Worm (Caenorhabditis elegans) whole organism, L2 larva: ENCODE measurements around the gene fbxa-184.

Source experiments
- Y55F3AM.14 ChIP-seq: fragments of 200-800 bp; sonication (Bioruptor generic); optimal IDR thresholded peaks from 2 replicates; lab custom pipeline; 2018; ENCODE audit warnings: mild to moderate bottlenecking, missing genetic modification characterization, missing compliant biosample characterization
- ZK546.5 ChIP-seq: sonication (generic microtip); optimal IDR thresholded peaks from 2 replicates; lab custom pipeline; 2017; ENCODE audit warnings: missing biosample characterization, missing genetic modification characterization
- alr-1 ChIP-seq: fragments of 150-350 bp; optimal IDR thresholded peaks from 2 replicates; lab custom pipeline; 2014; ENCODE audit warnings: missing biosample characterization, missing genetic modification characterization
- aly-2 ChIP-seq: fragments of 150-350 bp; optimal IDR thresholded peaks from 2 replicates; lab custom pipeline; 2014; ENCODE audit warnings: missing biosample characterization, missing genetic modification characterization
- ama-1 ChIP-seq: fragments of 150-350 bp; optimal IDR thresholded peaks from 2 replicates; lab custom pipeline; 2018; ENCODE audit warnings: inconsistent platforms
- blmp-1 ChIP-seq: sonication (generic microtip); optimal IDR thresholded peaks from 2 replicates; lab custom pipeline; 2017; ENCODE audit warnings: missing genetic modification characterization, mild to moderate bottlenecking, missing compliant biosample characterization, antibody characterized with exemption, moderate library complexity; ENCODE audit not compliant: insufficient read depth
- egl-27 ChIP-seq: sonication (generic microtip); optimal IDR thresholded peaks from 3 replicates; lab custom pipeline; 2017; ENCODE audit warnings: missing biosample characterization, missing genetic modification reagents, missing genetic modification characterization
- gmeb-1 ChIP-seq: fragments of 150-350 bp; optimal IDR thresholded peaks from 2 replicates; lab custom pipeline; 2014; ENCODE audit warnings: missing biosample characterization, missing genetic modification characterization
- nhr-11 ChIP-seq: fragments of 150-350 bp; optimal IDR thresholded peaks from 2 replicates; lab custom pipeline; 2014; ENCODE audit warnings: missing biosample characterization, missing genetic modification characterization
- snpc-4 ChIP-seq: fragments of 150-350 bp; optimal IDR thresholded peaks from 2 replicates; lab custom pipeline; 2014; ENCODE audit warnings: missing biosample characterization, missing genetic modification characterization
- unc-62 ChIP-seq: fragments of 150-350 bp; optimal IDR thresholded peaks from 2 replicates; lab custom pipeline; 2014; ENCODE audit warnings: missing biosample characterization, missing genetic modification reagents, missing genetic modification characterization
- zag-1 ChIP-seq: fragments of 150-350 bp; optimal IDR thresholded peaks from 2 replicates; lab custom pipeline; 2014; ENCODE audit warnings: missing biosample characterization, missing genetic modification characterization

DNA sequence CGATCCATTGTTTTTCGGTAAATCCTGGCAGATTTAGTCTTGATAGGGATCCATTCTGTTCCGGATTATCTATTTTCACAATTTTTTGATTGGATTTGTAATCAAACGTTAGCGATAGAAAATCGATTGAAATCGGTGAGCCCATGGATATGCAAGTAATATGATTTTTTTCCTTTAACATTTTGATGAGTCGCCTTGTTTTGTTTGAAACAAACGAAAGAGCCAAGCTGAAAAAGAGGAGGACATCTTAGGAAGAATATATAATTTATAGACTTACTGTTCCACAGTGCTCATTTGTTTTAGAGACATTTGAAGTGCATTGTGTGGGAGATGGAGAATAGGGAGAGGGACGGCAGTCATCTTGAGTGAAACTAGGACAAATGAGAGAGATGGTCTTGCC, 21.2 kb upstream of the fbxa-184 start, which contains the start of the genes fbxb-18 and fbxb-19:
- TF ChIP-seq blmp-1 = no peak
- TF ChIP-seq gmeb-1 (tag; lab: Kevin White, UChicago) = no peak
- TF ChIP-seq alr-1 (tag; lab: Kevin White, UChicago) = no peak
- no peak for TF ChIP-seq ZK546.5 (tag; lab: Kevin White, UChicago)
- no peak for TF ChIP-seq snpc-4 (tag; lab: Kevin White, UChicago)
- no peak for TF ChIP-seq zag-1 (tag; lab: Kevin White, UChicago)
- TF ChIP-seq unc-62 = no peak
- TF ChIP-seq egl-27 = no peak
- TF ChIP-seq aly-2 (tag; lab: Kevin White, UChicago) = no peak
- TF ChIP-seq Y55F3AM.14 (GFP tag; lab: Kevin White, UChicago) = no peak
- TF ChIP-seq ama-1 (lab: Kevin White, UChicago) = no peak
- no peak for TF ChIP-seq nhr-11 (tag; lab: Kevin White, UChicago)
